Fruit fly (Drosophila melanogaster): Measurements from ENCODE around the gene futsch.

futsch gene

DNA sequence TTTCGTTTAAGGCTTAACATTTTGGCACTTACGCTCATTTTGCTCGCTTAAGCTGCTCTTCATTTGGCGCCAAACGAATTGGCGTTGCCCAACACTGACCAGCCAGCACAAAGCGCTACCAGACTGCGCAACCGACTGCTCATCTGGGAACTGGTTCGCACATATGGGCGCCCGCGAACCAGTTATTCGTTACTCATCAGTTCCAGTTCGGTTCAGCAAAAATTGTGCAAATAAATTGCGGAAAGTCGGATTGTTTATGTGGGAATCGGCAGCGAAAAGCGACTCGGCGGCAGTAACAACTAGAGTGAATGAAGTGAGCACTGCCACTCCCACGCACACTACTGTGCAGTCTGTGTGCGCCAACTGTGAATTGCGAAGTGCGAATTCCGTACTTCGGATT is 16.0 kb upstream of the futsch start, which contains the start of gene Rilpl (continued):
- TF ChIP-seq crp (GFP tag; optimal IDR thresholded peaks at IDR 0.05): peak in 1 of 2 experiments; percentile 81
- TF ChIP-seq CG6854 (GFP tag; optimal IDR thresholded peaks at IDR 0.05): no peak
- TF ChIP-seq ind (GFP tag; optimal IDR thresholded peaks at IDR 0.05): peak; percentile 2
- no peak for TF ChIP-seq gt (GFP tag; IDR thresholded peaks at IDR 0.05)
- no peak for TF ChIP-seq ham (GFP tag; IDR thresholded peaks at IDR 0.05)
- no peak for TF ChIP-seq pan (optimal IDR thresholded peaks at IDR 0.05)
- peak in 1 of 2 experiments; percentile 34 for TF ChIP-seq pan (GFP tag; optimal IDR thresholded peaks at IDR 0.05 in 1 of 2, IDR thresholded peaks at IDR 0.05 in 1 of 2)
- TF ChIP-seq HLH4C (GFP tag; IDR thresholded peaks at IDR 0.05; ENCODE audit: partially characterized antibody): peak; percentile 55; the same call in 2 of the 3 replicates
- peak; percentile 29 for TF ChIP-seq dm (GFP tag; optimal IDR thresholded peaks at IDR 0.05)
- peak; percentile 15 for TF ChIP-seq CG2712 (tag; optimal IDR thresholded peaks at IDR 0.05)
- TF ChIP-seq oc (tag; optimal IDR thresholded peaks at IDR 0.05): no peak
- no peak for TF ChIP-seq insv (GFP tag; optimal IDR thresholded peaks at IDR 0.05)
- no peak for TF ChIP-seq CG2199 (GFP tag; IDR thresholded peaks at IDR 0.05)
- TF ChIP-seq pros (GFP tag; optimal IDR thresholded peaks at IDR 0.05): no peak
- no peak for TF ChIP-seq CG16815 (GFP tag; optimal IDR thresholded peaks at IDR 0.05)
- TF ChIP-seq stwl (tag; optimal IDR thresholded peaks at IDR 0.05): peak; percentile 57
- no peak for TF ChIP-seq ash1 (GFP tag; optimal IDR thresholded peaks at IDR 0.05)
- TF ChIP-seq CG32772 (GFP tag; IDR thresholded peaks at IDR 0.05): no peak
- TF ChIP-seq gsb-n (tag; optimal IDR thresholded peaks at IDR 0.05): peak; percentile 75
- peak; percentile 95 for TF ChIP-seq CG10267 (tag; optimal IDR thresholded peaks at IDR 0.05)
- TF ChIP-seq CG2116 (GFP tag; optimal IDR thresholded peaks at IDR 0.05): peak; percentile 28
- TF ChIP-seq CG12391 (tag; optimal IDR thresholded peaks at IDR 0.05): peak; percentile 3
- TF ChIP-seq chm (GFP tag; IDR thresholded peaks at IDR 0.05): peak; percentile 53
- TF ChIP-seq CG31365 (tag; optimal IDR thresholded peaks at IDR 0.05): no peak
- TF ChIP-seq CG4854 (GFP tag; optimal IDR thresholded peaks at IDR 0.05): no peak
- TF ChIP-seq CG9437 (GFP tag; optimal IDR thresholded peaks at IDR 0.05): no peak
- peak; percentile 93 for TF ChIP-seq Dp (GFP tag; optimal IDR thresholded peaks at IDR 0.05)
- TF ChIP-seq slp2 (GFP tag; optimal IDR thresholded peaks at IDR 0.05): no peak
- peak; percentile 6 for TF ChIP-seq Nf-YC (tag; optimal IDR thresholded peaks at IDR 0.05)
- TF ChIP-seq az2 (GFP tag; optimal IDR thresholded peaks at IDR 0.05): no peak
- TF ChIP-seq Scr (GFP tag; IDR thresholded peaks at IDR 0.05; ENCODE audit: partially characterized antibody): peak; percentile 53
- peak; percentile 94 for TF ChIP-seq Med (GFP tag)
- TF ChIP-seq CG15479 (GFP tag; optimal IDR thresholded peaks at IDR 0.05): peak; percentile 1
- peak; percentile 24 for TF ChIP-seq phol (tag; optimal IDR thresholded peaks at IDR 0.05)
- no peak for TF ChIP-seq CG32767 (GFP tag; IDR thresholded peaks at IDR 0.05)
- peak; percentile 25 for TF ChIP-seq Bteb2 (GFP tag; optimal IDR thresholded peaks at IDR 0.05)
- no peak for TF ChIP-seq Trl (optimal IDR thresholded peaks at IDR 0.05)
- TF ChIP-seq Trl (GFP tag; optimal IDR thresholded peaks at IDR 0.05): peak; percentile 34
- TF ChIP-seq dimm (GFP tag; IDR thresholded peaks at IDR 0.05): no peak
- TF ChIP-seq CG1603 (tag; optimal IDR thresholded peaks at IDR 0.05): peak; percentile 66
- no peak for TF ChIP-seq CG10274 (GFP tag; optimal IDR thresholded peaks at IDR 0.05)
- TF ChIP-seq mam (GFP tag; optimal IDR thresholded peaks at IDR 0.05): peak; percentile 13
- TF ChIP-seq onecut (GFP tag; IDR thresholded peaks at IDR 0.05): no peak
- TF ChIP-seq tna (GFP tag; IDR thresholded peaks at IDR 0.05; ENCODE audit: partially characterized antibody): peak; percentile 38; the same call in 1 of the 2 replicates
- TF ChIP-seq ewg (GFP tag; optimal IDR thresholded peaks at IDR 0.05): peak; percentile 1
- TF ChIP-seq CG16779 (GFP tag; IDR thresholded peaks at IDR 0.05): 0 out of 2 replicates have a peak, but pooled peaks have one; percentile 35
- peak; percentile 5 for TF ChIP-seq CG8924 (tag; optimal IDR thresholded peaks at IDR 0.05)
- TF ChIP-seq Hmr (GFP tag; optimal IDR thresholded peaks at IDR 0.05): peak; percentile 45
- no peak for TF ChIP-seq fd96Cb (tag; optimal IDR thresholded peaks at IDR 0.05)
- peak; percentile 64 for TF ChIP-seq CG12155 (GFP tag; optimal IDR thresholded peaks at IDR 0.05)
- TF ChIP-seq pzg (GFP tag; optimal IDR thresholded peaks at IDR 0.05): peak; percentile 93

All from whole organism, embryonic.